Fruit fly (Drosophila melanogaster): ENCODE measurements around the gene trh.

trh gene

dm6 chr3L:331842-332802 lies 60.3 kb downstream of the trh start, which contains the start of gene mthl9 (continued):
- TF ChIP-seq kni (GFP tag; optimal IDR thresholded peaks at IDR 0.05) (peak; percentile 16), CG14441 (GFP tag; IDR thresholded peaks at IDR 0.05) (peak; percentile 41; the same call in 1 of the 2 replicates), fd64A (GFP tag; optimal IDR thresholded peaks at IDR 0.05) (no peak), mam (GFP tag; optimal IDR thresholded peaks at IDR 0.05) (no peak), yki (optimal IDR thresholded peaks at IDR 0.05) (no peak), CG18262 (tag; optimal IDR thresholded peaks at IDR 0.05) (no peak), Hsf (GFP tag; optimal IDR thresholded peaks at IDR 0.05) (no peak), CG3407 (GFP tag; optimal IDR thresholded peaks at IDR 0.05) (no peak), CG3065 (GFP tag; optimal IDR thresholded peaks at IDR 0.05) (no peak), grn (GFP tag; optimal IDR thresholded peaks at IDR 0.05) (peak; percentile 14), Nf-YA (GFP tag; IDR thresholded peaks at IDR 0.05) (no peak), Ets65A (GFP tag) (peak; percentile 48), CG6765 (GFP tag; optimal IDR thresholded peaks at IDR 0.05) (peak; percentile 45), CG12659 (GFP tag; optimal IDR thresholded peaks at IDR 0.05) (no peak), crp (GFP tag; optimal IDR thresholded peaks at IDR 0.05) (peak in 1 of 2 experiments; percentile 35), tio (GFP tag; optimal IDR thresholded peaks at IDR 0.05) (no peak), vfl (GFP tag; optimal IDR thresholded peaks at IDR 0.05) (no peak), Elba2 (GFP tag; optimal IDR thresholded peaks at IDR 0.05) (no peak), Dbx (GFP tag; IDR thresholded peaks at IDR 0.05) (0 out of 3 replicates have a peak, but pooled peaks have one; percentile 19), jing (GFP tag; optimal IDR thresholded peaks at IDR 0.05) (no peak), sens (GFP tag) (no peak), E2f1 (GFP tag; IDR thresholded peaks at IDR 0.05) (no peak), Sin3A (optimal IDR thresholded peaks at IDR 0.05) (no peak), CG31365 (tag; optimal IDR thresholded peaks at IDR 0.05) (no peak), Camta (GFP tag; optimal IDR thresholded peaks at IDR 0.05) (no peak), nom (GFP tag; optimal IDR thresholded peaks at IDR 0.05) (peak; percentile 68), CG6854 (GFP tag; optimal IDR thresholded peaks at IDR 0.05) (no peak), CG12299 (tag; optimal IDR thresholded peaks at IDR 0.05) (no peak), jigr1 (GFP tag; IDR thresholded peaks at IDR 0.05) (no peak; the same call in 2 of the 3 replicates), pnt (GFP tag; optimal IDR thresholded peaks at IDR 0.05) (no peak), lmd (GFP tag; IDR thresholded peaks at IDR 0.05) (no peak; the same call in 1 of the 2 replicates), HLH3B (GFP tag; IDR thresholded peaks at IDR 0.05) (no peak), CG10209 (GFP tag; optimal IDR thresholded peaks at IDR 0.05) (no peak), danr (GFP tag; IDR thresholded peaks at IDR 0.05) (no peak), CG3163 (GFP tag; optimal IDR thresholded peaks at IDR 0.05) (no peak), CG1602 (GFP tag; optimal IDR thresholded peaks at IDR 0.05) (no peak), CG2889 (GFP tag; IDR thresholded peaks at IDR 0.05) (no peak), fd102C (GFP tag; optimal IDR thresholded peaks at IDR 0.05) (no peak), rib (GFP tag; IDR thresholded peaks at IDR 0.05) (peak; percentile 33; the same call in 1 of the 2 replicates), croc (GFP tag; conservative IDR thresholded peaks at IDR 0.05) (no peak), nau (GFP tag; optimal IDR thresholded peaks at IDR 0.05) (peak; percentile 45), onecut (GFP tag; IDR thresholded peaks at IDR 0.05) (0 out of 2 replicates have a peak, but pooled peaks have one; percentile 11), CG8944 (GFP tag; optimal IDR thresholded peaks at IDR 0.05) (no peak), run (tag; optimal IDR thresholded peaks at IDR 0.05) (peak; percentile 71), dati (GFP tag; IDR thresholded peaks at IDR 0.05) (no peak), lilli (GFP tag; optimal IDR thresholded peaks at IDR 0.05) (no peak), Ptx1 (GFP tag; IDR thresholded peaks at IDR 0.05) (no peak), CG14860 (GFP tag; IDR thresholded peaks at IDR 0.05; ENCODE audit: partially characterized antibody) (no peak), Sry-δ (GFP tag; optimal IDR thresholded peaks at IDR 0.05) (no peak), h (optimal IDR thresholded peaks at IDR 0.05) (no peak), sna (GFP tag; IDR thresholded peaks at IDR 0.05; ENCODE audit: partially characterized antibody) (0 out of 2 replicates have a peak, but pooled peaks have one; percentile 35)
